Worm (Caenorhabditis elegans): ENCODE measurements around the gene F38H4.3.

F38H4.3 gene

ce11 chrIV:11859995-11860605, 17.9 kb downstream of the F38H4.3 start, which contains the start of gene mob-1:
Gene mob-1, plus strand, starts transcription at chrIV:11860555.
- no peak for TF ChIP-seq unc-39 (tag; optimal IDR thresholded peaks at IDR 0.05)
- TF ChIP-seq pha-4 (tag; optimal IDR thresholded peaks at IDR 0.05), result peak; percentile 25
- TF ChIP-seq ama-1 (optimal IDR thresholded peaks at IDR 0.05), result peak; percentile 54
- peak; percentile 5 for TF ChIP-seq nhr-23 (tag; optimal IDR thresholded peaks at IDR 0.05)

DNA sequence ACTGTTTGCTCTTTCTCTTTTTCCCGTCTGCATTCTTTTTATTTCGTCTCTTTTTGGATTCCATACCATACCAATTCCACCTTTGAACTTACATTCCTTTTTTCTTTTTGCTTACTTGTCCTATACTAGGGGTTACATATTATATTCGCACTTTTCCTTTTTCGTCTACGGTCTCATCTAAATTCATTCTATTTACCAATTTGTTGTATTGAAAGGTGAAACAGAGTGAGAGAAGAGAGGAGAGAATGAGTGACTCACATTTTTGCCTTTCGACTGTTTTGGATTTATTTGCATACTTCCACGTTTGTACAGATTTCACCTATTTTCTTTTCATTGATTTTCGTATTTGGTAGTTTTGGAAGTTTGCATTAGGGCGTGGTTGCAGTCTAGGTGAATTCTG, 21.2 kb downstream of the F38H4.3 start:
- TF ChIP-seq pha-4 (tag; optimal IDR thresholded peaks at IDR 0.05), result peak; percentile 80
- no peak for TF ChIP-seq nhr-77 (tag; optimal IDR thresholded peaks at IDR 0.05)
- TF ChIP-seq nhr-43 (tag; optimal IDR thresholded peaks at IDR 0.05; ENCODE audit: poor library complexity, severe bottlenecking), result no peak
- TF ChIP-seq hmg-11 (tag; optimal IDR thresholded peaks at IDR 0.05), result peak; percentile 2

ce11 chrIV:11864226-11864625, 22.0 kb downstream of the F38H4.3 start, which contains the start of gene trpa-1:
Gene trpa-1, plus strand, starts transcription at chrIV:11864526.
- no peak for TF ChIP-seq snpc-4 (tag; optimal IDR thresholded peaks at IDR 0.05)
- TF ChIP-seq lsy-12 (tag; optimal IDR thresholded peaks at IDR 0.05), result no peak
- TF ChIP-seq mdl-1 (tag; optimal IDR thresholded peaks at IDR 0.05), result no peak
- no peak for TF ChIP-seq ztf-11 (tag; optimal IDR thresholded peaks at IDR 0.05)
- TF ChIP-seq nhr-28 (tag; optimal IDR thresholded peaks at IDR 0.05), result no peak
- no peak for TF ChIP-seq nhr-11 (tag; optimal IDR thresholded peaks at IDR 0.05)
- TF ChIP-seq jun-1 (tag; optimal IDR thresholded peaks at IDR 0.05), result no peak
- TF ChIP-seq lin-39 (tag; optimal IDR thresholded peaks at IDR 0.05), result no peak
- TF ChIP-seq nhr-77 (tag; optimal IDR thresholded peaks at IDR 0.05), result no peak
- TF ChIP-seq fos-1 (tag; optimal IDR thresholded peaks at IDR 0.05), result no peak
- TF ChIP-seq nhr-43 (tag; optimal IDR thresholded peaks at IDR 0.05; ENCODE audit: poor library complexity, severe bottlenecking), result no peak
- TF ChIP-seq eor-1 (tag; optimal IDR thresholded peaks at IDR 0.05), result no peak
- TF ChIP-seq ZK546.5 (tag; optimal IDR thresholded peaks at IDR 0.05), result no peak
- TF ChIP-seq nhr-67 (tag; optimal IDR thresholded peaks at IDR 0.05), result no peak
- TF ChIP-seq nfya-1 (tag; optimal IDR thresholded peaks at IDR 0.05; ENCODE audit: insufficient read depth), result no peak
- TF ChIP-seq nhr-23 (tag; optimal IDR thresholded peaks at IDR 0.05), result no peak
- TF ChIP-seq zag-1 (tag; optimal IDR thresholded peaks at IDR 0.05), result no peak
- no peak for TF ChIP-seq ceh-9 (tag; optimal IDR thresholded peaks at IDR 0.05)
- no peak for TF ChIP-seq skn-1 (tag; optimal IDR thresholded peaks at IDR 0.05)

ce11 chrIV:11867652-11868232, 25.5 kb downstream of the F38H4.3 start:
- no peak for TF ChIP-seq pha-4 (tag; optimal IDR thresholded peaks at IDR 0.05)
- no peak for TF ChIP-seq ztf-11 (tag; optimal IDR thresholded peaks at IDR 0.05)
- no peak for TF ChIP-seq lin-39 (tag; optimal IDR thresholded peaks at IDR 0.05)
- TF ChIP-seq tbx-2 (tag; optimal IDR thresholded peaks at IDR 0.05), result no peak
- TF ChIP-seq hmg-11 (tag; optimal IDR thresholded peaks at IDR 0.05), result no peak
- TF ChIP-seq fos-1 (tag; optimal IDR thresholded peaks at IDR 0.05), result no peak
- TF ChIP-seq ZK546.5 (tag; optimal IDR thresholded peaks at IDR 0.05), result no peak
- TF ChIP-seq fkh-2 (tag; optimal IDR thresholded peaks at IDR 0.05), result no peak
- no peak for TF ChIP-seq eor-1 (tag; optimal IDR thresholded peaks at IDR 0.05)
- TF ChIP-seq R02D3.7 (tag; optimal IDR thresholded peaks at IDR 0.05), result no peak
- no peak for TF ChIP-seq ceh-16 (tag; optimal IDR thresholded peaks at IDR 0.05)
- no peak for TF ChIP-seq mml-1 (tag; optimal IDR thresholded peaks at IDR 0.05)
- no peak for TF ChIP-seq elt-1 (tag; optimal IDR thresholded peaks at IDR 0.05)
- TF ChIP-seq pqm-1 (tag; optimal IDR thresholded peaks at IDR 0.05), result no peak
- TF ChIP-seq ama-1 (optimal IDR thresholded peaks at IDR 0.05), result no peak
- no peak for TF ChIP-seq aly-2 (tag; optimal IDR thresholded peaks at IDR 0.05)
- TF ChIP-seq nhr-76 (tag; optimal IDR thresholded peaks at IDR 0.05), result no peak

DNA sequence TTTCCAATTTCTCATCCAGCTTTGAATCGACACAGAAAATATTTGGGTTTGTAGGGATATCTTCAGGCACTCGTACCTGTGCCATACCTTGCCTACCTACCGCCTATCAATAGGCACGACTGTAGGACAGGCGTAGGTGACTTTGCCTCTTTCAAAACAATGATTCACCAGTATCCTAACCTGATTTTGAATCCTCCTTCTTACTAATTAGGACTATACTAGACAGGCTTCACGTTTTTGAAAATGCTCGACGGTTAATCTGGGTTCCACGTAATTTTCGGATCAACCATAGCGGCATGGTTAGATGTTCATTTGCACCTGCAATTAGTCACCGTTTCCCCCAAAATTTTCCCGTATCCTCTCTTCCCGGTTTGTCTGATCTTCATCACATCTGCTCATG, 26.2 kb downstream of the F38H4.3 start:
- TF ChIP-seq nhr-76 (tag; optimal IDR thresholded peaks at IDR 0.05) (no peak), sea-2 (GFP tag; optimal IDR thresholded peaks at IDR 0.05) (no peak), hmg-11 (tag; optimal IDR thresholded peaks at IDR 0.05) (no peak)
